Worm (Caenorhabditis elegans): Measurements from ENCODE around the gene popl-7.

ce11 chrIV:13383763-13384436 lies 13.4 kb downstream of the popl-7 start, which contains the start of gene rab-19:
- no peak for TF ChIP-seq attf-4 (tag; optimal IDR thresholded peaks at IDR 0.05)
- no peak for TF ChIP-seq zag-1 (tag; optimal IDR thresholded peaks at IDR 0.05)
- no peak for TF ChIP-seq ZK546.5 (tag; optimal IDR thresholded peaks at IDR 0.05)
- TF ChIP-seq nhr-237 (tag; optimal IDR thresholded peaks at IDR 0.05): no peak
- no peak for TF ChIP-seq dve-1 (tag; optimal IDR thresholded peaks at IDR 0.05; ENCODE audit: insufficient read depth)
- TF ChIP-seq ces-1 (GFP tag; optimal IDR thresholded peaks at IDR 0.05): no peak
- no peak for TF ChIP-seq lin-13 (GFP tag; optimal IDR thresholded peaks at IDR 0.05)
- no peak for TF ChIP-seq lir-3 (tag; optimal IDR thresholded peaks at IDR 0.05)
- no peak for TF ChIP-seq nhr-11 (tag; optimal IDR thresholded peaks at IDR 0.05)
- TF ChIP-seq unc-62 (GFP tag; optimal IDR thresholded peaks at IDR 0.05 in 1 of 2): no peak
- TF ChIP-seq unc-62 (tag; optimal IDR thresholded peaks at IDR 0.05): no peak
- TF ChIP-seq pqm-1 (tag; optimal IDR thresholded peaks at IDR 0.05): no peak
- no peak for TF ChIP-seq ceh-82 (tag; optimal IDR thresholded peaks at IDR 0.05)
